Worm (Caenorhabditis elegans) whole organism, late embryonic: Measurements from ENCODE around the gene gly-14.
A peak's percentile ranks its signal among the peaks of the same experiment; 100 is the strongest.

Experiments used
- F13H6.1 ChIP-seq: sonication (generic microtip); optimal IDR thresholded peaks from 2 replicates; lab custom pipeline; 2016; ENCODE audit warnings: missing genetic modification characterization, missing compliant biosample characterization
- K02D7.2 ChIP-seq: sonication (generic microtip); optimal IDR thresholded peaks from 2 replicates; lab custom pipeline; 2017; ENCODE audit warnings: mild to moderate bottlenecking, missing genetic modification characterization, missing compliant biosample characterization
- K09A11.1 ChIP-seq: sonication (generic microtip); optimal IDR thresholded peaks from 2 replicates; lab custom pipeline; 2017; ENCODE audit warnings: antibody characterized with exemption, mild to moderate bottlenecking, missing genetic modification characterization, missing compliant biosample characterization; ENCODE audit not compliant: insufficient read depth
- T23F11.4 ChIP-seq: fragments of 200-800 bp; sonication (Bioruptor generic); optimal IDR thresholded peaks from 2 replicates; lab custom pipeline; 2018; ENCODE audit warnings: mild to moderate bottlenecking, missing genetic modification characterization, missing compliant biosample characterization
- Y22D7AL.16 ChIP-seq: sonication (generic microtip); optimal IDR thresholded peaks from 2 replicates; lab custom pipeline; 2016; ENCODE audit warnings: missing genetic modification characterization, missing compliant biosample characterization
- ceh-18 ChIP-seq: sonication (generic microtip); optimal IDR thresholded peaks from 2 replicates; lab custom pipeline; 2016; ENCODE audit warnings: missing genetic modification characterization, missing compliant biosample characterization
- ceh-2 ChIP-seq: sonication (generic microtip); optimal IDR thresholded peaks from 2 replicates; lab custom pipeline; 2016; ENCODE audit warnings: missing genotype, missing genetic modification characterization, missing compliant biosample characterization
- ceh-22 ChIP-seq: sonication (generic microtip); optimal IDR thresholded peaks from 2 replicates; lab custom pipeline; 2017; ENCODE audit warnings: missing biosample characterization, missing genetic modification characterization
- ceh-30 ChIP-seq: fragments of 150-350 bp; optimal IDR thresholded peaks from 2 replicates; lab custom pipeline; 2014; ENCODE audit warnings: missing biosample characterization, missing genetic modification characterization
- ceh-34 ChIP-seq: sonication (generic microtip); optimal IDR thresholded peaks from 2 replicates; lab custom pipeline; 2016; ENCODE audit warnings: mild to moderate bottlenecking, missing genetic modification characterization, missing compliant biosample characterization
- ceh-48 ChIP-seq: sonication (generic microtip); optimal IDR thresholded peaks from 2 replicates; lab custom pipeline; 2016; ENCODE audit warnings: missing genetic modification characterization, inconsistent platforms, missing compliant biosample characterization
- che-1 ChIP-seq: sonication (generic microtip); optimal IDR thresholded peaks from 2 replicates; lab custom pipeline; 2016; ENCODE audit warnings: mild to moderate bottlenecking, missing genetic modification characterization, missing compliant biosample characterization
- dve-1 ChIP-seq: sonication (generic microtip); optimal IDR thresholded peaks from 2 replicates; lab custom pipeline; 2017; ENCODE audit warnings: antibody characterized with exemption, mild to moderate bottlenecking, missing genetic modification characterization, missing compliant biosample characterization
- elt-2 ChIP-seq: sonication (generic microtip); optimal IDR thresholded peaks from 2 replicates; lab custom pipeline; 2016; ENCODE audit warnings: missing genetic modification reagents, missing genetic modification characterization, missing compliant biosample characterization
- fax-1 ChIP-seq: sonication (generic microtip); optimal IDR thresholded peaks from 2 replicates; lab custom pipeline; 2016; ENCODE audit warnings: missing genotype, missing genetic modification characterization, missing compliant biosample characterization
- fkh-10 ChIP-seq: fragments of 150-350 bp; optimal IDR thresholded peaks from 2 replicates; lab custom pipeline; 2014; ENCODE audit warnings: missing biosample characterization, missing genetic modification reagents, missing genetic modification characterization
- hlh-13 ChIP-seq: fragments of 200-800 bp; sonication (Bioruptor generic); optimal IDR thresholded peaks from 2 replicates; lab custom pipeline; 2018; ENCODE audit warnings: mild to moderate bottlenecking, missing genetic modification characterization, missing compliant biosample characterization
- hlh-30 ChIP-seq: sonication (generic microtip); optimal IDR thresholded peaks from 2 replicates; lab custom pipeline; 2017; ENCODE audit warnings: antibody characterized with exemption, missing genetic modification characterization, missing compliant biosample characterization; ENCODE audit not compliant: insufficient read depth
- hlh-8 ChIP-seq: sonication (generic microtip); optimal IDR thresholded peaks from 2 replicates; lab custom pipeline; 2016; ENCODE audit warnings: missing genotype, missing genetic modification characterization, missing compliant biosample characterization
- lin-11 ChIP-seq: fragments of 200-800 bp; sonication (Bioruptor generic); optimal IDR thresholded peaks from 2 replicates; lab custom pipeline; 2018; ENCODE audit warnings: mild to moderate bottlenecking, missing genetic modification characterization, missing compliant biosample characterization
- mec-3 ChIP-seq: sonication (generic microtip); optimal IDR thresholded peaks from 2 replicates; lab custom pipeline; 2016; ENCODE audit warnings: borderline replicate concordance, missing genetic modification characterization, missing compliant biosample characterization
- npax-4 ChIP-seq: sonication (generic microtip); optimal IDR thresholded peaks from 2 replicates; lab custom pipeline; 2016; ENCODE audit warnings: missing genetic modification characterization, missing compliant biosample characterization
- pat-9 ChIP-seq: fragments of 200-800 bp; sonication (Bioruptor generic); optimal IDR thresholded peaks from 2 replicates; lab custom pipeline; 2018; ENCODE audit warnings: mild to moderate bottlenecking, missing genetic modification characterization, moderate library complexity, missing compliant biosample characterization
- pha-2 ChIP-seq: sonication (generic microtip); optimal IDR thresholded peaks from 2 replicates; lab custom pipeline; 2017; ENCODE audit warnings: mild to moderate bottlenecking, missing genetic modification characterization, missing compliant biosample characterization
- pha-4 ChIP-seq: fragments of 150-350 bp; optimal IDR thresholded peaks from 2 replicates; lab custom pipeline; 2018; ENCODE audit warnings: missing biosample characterization, missing genetic modification reagents, missing genetic modification characterization
- pqm-1 ChIP-seq: sonication (generic microtip); optimal IDR thresholded peaks from 2 replicates; lab custom pipeline; 2016; ENCODE audit warnings: missing genetic modification characterization, missing compliant biosample characterization
- pros-1 ChIP-seq: fragments of 150-350 bp; optimal IDR thresholded peaks from 2 replicates; lab custom pipeline; 2014; ENCODE audit warnings: missing biosample characterization, missing genetic modification reagents, missing genetic modification characterization
- rnt-1 ChIP-seq: sonication (generic microtip); optimal IDR thresholded peaks from 2 replicates; lab custom pipeline; 2016; ENCODE audit warnings: missing genetic modification characterization, missing compliant biosample characterization
- sox-2 ChIP-seq: fragments of 200-800 bp; sonication (Bioruptor generic); IDR thresholded peaks from 2 replicates; pipeline ENCODE4 v1.3.6; 2022; ENCODE audit warnings: missing genetic modification reagents, missing genetic modification characterization, missing compliant biosample characterization
- syd-9 ChIP-seq: sonication (generic microtip); optimal IDR thresholded peaks from 2 replicates; lab custom pipeline; 2016; ENCODE audit warnings: mild to moderate bottlenecking, missing genetic modification characterization, moderate library complexity, missing compliant biosample characterization
- tbx-7 ChIP-seq: sonication (generic microtip); optimal IDR thresholded peaks from 2 replicates; lab custom pipeline; 2016; ENCODE audit warnings: missing genotype, missing genetic modification characterization, missing compliant biosample characterization
- unc-3 ChIP-seq, 2 experiments: fragments of 200-800 bp in 1 of 2; sonication (Bioruptor generic) in 1 of 2; sonication (generic microtip) in 1 of 2; conservative IDR thresholded peaks in 1 of 2; optimal IDR thresholded peaks in 1 of 2; 2 replicates each; pipeline versions ENCODE4 v1.3.6 to Lab custom; 2016 to 2022; ENCODE audit warnings: missing compliant biosample characterization in 2 of 2, missing genetic modification characterization in 2 of 2, missing genetic modification reagents in 1 of 2
- unc-42 ChIP-seq: sonication (generic microtip); optimal IDR thresholded peaks from 2 replicates; lab custom pipeline; 2016; ENCODE audit warnings: missing genotype, missing genetic modification characterization, missing compliant biosample characterization
- unc-86 ChIP-seq: sonication (generic microtip); optimal IDR thresholded peaks from 2 replicates; lab custom pipeline; 2016; ENCODE audit warnings: missing genetic modification characterization, missing compliant biosample characterization
- ztf-16 ChIP-seq: sonication (generic microtip); optimal IDR thresholded peaks from 2 replicates; lab custom pipeline; 2017; ENCODE audit warnings: missing genetic modification characterization, missing compliant biosample characterization

Gene gly-14

DNA sequence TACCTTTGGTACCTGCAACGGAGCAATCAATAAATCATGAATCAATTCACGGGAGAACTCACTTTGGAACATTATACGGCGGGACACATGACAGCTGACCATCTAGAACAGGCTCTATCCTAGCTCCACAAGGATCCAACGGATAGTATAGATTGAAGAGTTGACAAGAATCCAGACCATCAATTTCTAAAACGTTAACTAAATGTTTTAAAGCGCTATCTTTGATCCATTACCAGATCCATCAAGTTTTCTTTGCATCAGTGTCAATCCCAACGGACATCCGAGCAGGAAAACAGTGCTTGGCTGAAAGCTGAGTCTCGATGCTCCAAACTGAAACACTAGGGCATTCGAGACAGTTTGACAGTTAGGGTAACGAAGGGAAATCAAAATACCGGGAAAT, 30.3 kb upstream of the gly-14 start:
- TF ChIP-seq che-1 (tag; lab: Kevin White, UChicago) (no peak), K02D7.2 (tag; lab: Kevin White, UChicago) (no peak), pat-9 (tag; lab: Kevin White, UChicago) (no peak), ceh-34 (tag; lab: Kevin White, UChicago) (no peak), hlh-8 (no peak), lin-11 (tag; lab: Kevin White, UChicago) (no peak), pros-1 (tag; lab: Kevin White, UChicago) (no peak), mec-3 (tag; lab: Kevin White, UChicago) (no peak), ceh-22 (tag; lab: Kevin White, UChicago) (no peak), npax-4 (tag; lab: Kevin White, UChicago) (no peak), ceh-2 (tag; lab: Kevin White, UChicago) (no peak), unc-3 (GFP tag; conservative IDR thresholded peaks at IDR 0.05; lab: Robert Waterston, UW) (no peak), unc-3 (tag; optimal IDR thresholded peaks at IDR 0.05; lab: Kevin White, UChicago) (no peak), sox-2 (no peak), fax-1 (tag; lab: Kevin White, UChicago) (no peak)

DNA sequence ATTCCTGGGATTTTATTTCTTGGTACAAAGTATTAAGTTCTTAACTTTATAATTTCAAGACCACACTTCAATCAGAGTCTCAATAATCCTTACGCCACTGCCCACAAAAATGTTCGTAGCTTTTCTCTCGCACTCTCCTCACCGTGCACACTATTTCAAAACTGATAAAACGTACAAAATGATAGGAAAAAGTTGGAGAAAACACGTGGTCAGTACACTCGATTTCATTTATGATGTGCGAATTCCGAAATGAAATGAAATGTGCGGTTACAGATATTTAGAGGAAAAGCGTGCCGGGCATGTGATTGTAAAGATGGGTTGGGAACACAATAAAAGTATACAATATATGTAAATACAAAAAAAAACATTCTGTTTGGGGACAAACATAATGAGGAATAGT, 27.4 kb upstream of the gly-14 start:
- TF ChIP-seq unc-86 (tag; lab: Kevin White, UChicago) (no peak), elt-2 (tag; lab: Kevin White, UChicago) (peak; percentile 23)

DNA sequence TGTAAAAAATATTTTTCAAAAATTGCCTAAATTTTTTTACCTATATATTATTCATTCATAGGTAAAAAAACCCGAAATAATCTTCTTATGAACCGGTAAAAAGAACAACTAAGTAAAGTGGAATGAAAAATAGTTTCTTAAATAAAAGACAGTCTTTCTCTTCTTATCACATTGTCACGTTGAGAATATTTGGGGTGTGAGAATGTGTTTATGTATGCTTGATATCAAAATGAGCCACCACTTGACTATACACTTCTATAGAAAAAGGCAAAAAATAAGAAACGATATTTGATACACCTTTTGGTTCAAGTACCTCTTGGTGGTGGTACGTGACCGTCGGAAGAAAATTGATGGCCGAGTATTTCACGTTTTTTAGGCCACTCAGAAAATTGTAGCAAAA, 26.5 kb upstream of the gly-14 start, which contains the start of gene hmit-1.3:
hmit-1.3 (minus strand) TSS at position 103 of the 400 bp plus-strand sequence.
- TF ChIP-seq ceh-34 (tag; lab: Kevin White, UChicago) (no peak), hlh-13 (GFP tag; lab: Kevin White, UChicago) (no peak), hlh-30 (no peak), ceh-18 (tag; lab: Kevin White, UChicago) (no peak)

DNA sequence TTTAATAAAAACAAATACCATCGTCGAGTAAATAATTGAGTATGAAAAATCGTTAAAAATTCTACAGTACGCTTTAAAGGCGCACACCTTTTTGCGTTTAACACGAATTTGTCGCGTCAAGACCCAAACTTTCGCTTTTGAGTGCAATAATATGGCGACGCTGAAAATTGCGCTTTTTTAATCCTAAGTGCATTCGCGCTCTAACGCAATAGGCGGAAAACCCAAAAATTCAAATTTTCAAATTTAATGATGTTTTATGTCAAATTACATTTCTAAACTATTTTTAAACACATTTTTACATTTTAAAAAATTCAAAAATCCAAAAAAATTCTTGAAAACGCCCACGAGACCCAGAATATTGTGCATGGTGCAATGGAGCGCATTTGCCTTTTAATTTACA, 18.8 kb upstream of the gly-14 start:
- TF ChIP-seq rnt-1 (tag; lab: Kevin White, UChicago) = no peak
- no peak for TF ChIP-seq K09A11.1
- no peak for TF ChIP-seq T23F11.4 (GFP tag; lab: Kevin White, UChicago)
- no peak for TF ChIP-seq ceh-48 (tag; lab: Kevin White, UChicago)
- TF ChIP-seq npax-4 (tag; lab: Kevin White, UChicago) = no peak
- TF ChIP-seq ztf-16 = no peak
- no peak for TF ChIP-seq che-1 (tag; lab: Kevin White, UChicago)
- no peak for TF ChIP-seq pha-2 (tag; lab: Kevin White, UChicago)
- no peak for TF ChIP-seq Y22D7AL.16 (tag; lab: Kevin White, UChicago)
- TF ChIP-seq dve-1 (tag; lab: Kevin White, UChicago) = no peak
- no peak for TF ChIP-seq hlh-30
- TF ChIP-seq F13H6.1 = no peak
- TF ChIP-seq syd-9 (tag; lab: Kevin White, UChicago) = no peak
- no peak for TF ChIP-seq ceh-34 (tag; lab: Kevin White, UChicago)
- no peak for TF ChIP-seq fkh-10 (GFP tag; lab: Kevin White, UChicago)
- TF ChIP-seq ceh-30 (tag; lab: Kevin White, UChicago) = no peak
- no peak for TF ChIP-seq pqm-1
- TF ChIP-seq tbx-7 (tag; lab: Kevin White, UChicago) = no peak
- TF ChIP-seq unc-3 (GFP tag; conservative IDR thresholded peaks at IDR 0.05; lab: Robert Waterston, UW) = no peak
- no peak for TF ChIP-seq unc-3 (tag; optimal IDR thresholded peaks at IDR 0.05; lab: Kevin White, UChicago)
- no peak for TF ChIP-seq fax-1 (tag; lab: Kevin White, UChicago)

DNA sequence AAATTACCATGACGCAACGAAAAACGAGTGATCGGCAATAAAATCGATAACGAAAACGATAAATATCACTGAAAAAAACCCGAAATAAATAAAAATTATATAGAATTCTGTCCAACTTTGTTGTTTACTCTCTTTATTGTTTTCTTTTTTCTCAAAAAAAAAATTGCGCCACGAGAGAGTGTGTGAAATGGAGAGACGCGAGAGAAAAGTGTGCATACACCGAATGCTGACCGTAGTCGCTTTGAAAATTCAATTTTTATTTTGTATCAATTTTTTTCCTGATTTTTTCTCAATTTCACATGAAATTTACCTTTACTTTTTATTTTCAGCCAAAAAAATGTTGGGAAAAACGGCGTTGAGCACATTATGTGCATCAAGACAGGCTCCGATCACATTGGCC, 16.9 kb upstream of the gly-14 start, which contains the start of the genes M01F1.4 and mrpl-35:
M01F1.4 (minus strand) TSS at position 126 of the 400 bp plus-strand sequence.
mrpl-35 (plus strand) TSS at position 330 of the 400 bp plus-strand sequence.
- TF ChIP-seq unc-42 (peak; percentile 35), pha-4 (tag; lab: Kevin White, UChicago) (no peak)
